Fruit fly (Drosophila melanogaster) whole organism, prepupa: ENCODE results near the gene CG13318.

Source experiments
- CG10631 ChIP-seq: fragments of 200-800 bp; sonication (Bioruptor generic); optimal IDR thresholded peaks from 2 replicates; lab custom pipeline; 2016; ENCODE audit warnings: missing biosample characterization, missing genetic modification characterization
- CG10669 ChIP-seq: fragments of 200-800 bp; sonication (Bioruptor generic); optimal IDR thresholded peaks from 3 replicates; lab custom pipeline; 2018; ENCODE audit warnings: missing biosample characterization, mild to moderate bottlenecking, missing genetic modification characterization, moderate library complexity
- CG11294 ChIP-seq: fragments of 200-800 bp; sonication (Bioruptor generic); IDR thresholded peaks from 2 replicates; pipeline ENCODE4 v1.3.6; 2022; ENCODE audit warnings: missing biosample characterization, missing genetic modification characterization
- CG11762 ChIP-seq: fragments of 200-800 bp; sonication (Bioruptor generic); optimal IDR thresholded peaks from 3 replicates; lab custom pipeline; 2016; ENCODE audit warnings: missing biosample characterization, missing genetic modification characterization; ENCODE audit not compliant: insufficient read depth
- CG11902 ChIP-seq: fragments of 200-800 bp; sonication (Bioruptor generic); optimal IDR thresholded peaks from 3 replicates; lab custom pipeline; 2016; ENCODE audit warnings: missing biosample characterization, missing genetic modification characterization
- CG15336 ChIP-seq: fragments of 200-800 bp; sonication (Bioruptor generic); IDR thresholded peaks from 2 replicates; pipeline ENCODE4 v1.3.6; 2022; ENCODE audit warnings: missing biosample characterization, missing genetic modification characterization
- CG3032 ChIP-seq: fragments of 200-800 bp; optimal IDR thresholded peaks from 2 replicates; lab custom pipeline; 2019; ENCODE audit warnings: missing biosample characterization, mild to moderate bottlenecking, missing genetic modification characterization, moderate library complexity
- CG31627 ChIP-seq: fragments of 200-800 bp; sonication (Bioruptor generic); optimal IDR thresholded peaks from 3 replicates; lab custom pipeline; 2016; ENCODE audit warnings: missing biosample characterization, missing genetic modification characterization
- CG32006 ChIP-seq: fragments of 200-800 bp; sonication (Bioruptor generic); optimal IDR thresholded peaks from 3 replicates; lab custom pipeline; 2017; ENCODE audit warnings: missing biosample characterization, mild to moderate bottlenecking, missing genetic modification characterization
- CG34406 ChIP-seq: fragments of 200-800 bp; sonication (Bioruptor generic); optimal IDR thresholded peaks from 3 replicates; lab custom pipeline; 2016; ENCODE audit warnings: missing biosample characterization, missing genetic modification characterization
- CG4318 ChIP-seq: fragments of 200-800 bp; sonication (Bioruptor generic); optimal IDR thresholded peaks from 3 replicates; lab custom pipeline; 2017; ENCODE audit warnings: missing biosample characterization, mild to moderate bottlenecking, missing genetic modification characterization
- CG6163 ChIP-seq: fragments of 200-800 bp; sonication (Bioruptor generic); IDR thresholded peaks from 3 replicates; pipeline ENCODE4 v1.3.6; 2022; ENCODE audit warnings: missing biosample characterization, missing genetic modification characterization
- CG6276 ChIP-seq: fragments of 200-800 bp; sonication (Bioruptor generic); optimal IDR thresholded peaks from 2 replicates; lab custom pipeline; 2017; ENCODE audit warnings: missing biosample characterization, mild to moderate bottlenecking, missing genetic modification characterization
- CG7368 ChIP-seq: fragments of 200-800 bp; sonication (Bioruptor generic); optimal IDR thresholded peaks from 3 replicates; lab custom pipeline; 2016; ENCODE audit warnings: missing biosample characterization, missing genetic modification characterization
- CG8119 ChIP-seq: fragments of 200-800 bp; sonication (Bioruptor generic); IDR thresholded peaks from 3 replicates; pipeline ENCODE4 v1.3.6; 2022; ENCODE audit warnings: missing biosample characterization, missing genetic modification characterization
- CG8319 ChIP-seq: fragments of 200-800 bp; sonication (Bioruptor generic); optimal IDR thresholded peaks from 3 replicates; lab custom pipeline; 2016; ENCODE audit warnings: missing biosample characterization, missing genetic modification characterization
- CG8632 ChIP-seq: fragments of 200-800 bp; sonication (Bioruptor generic); optimal IDR thresholded peaks from 3 replicates; lab custom pipeline; 2016; ENCODE audit warnings: missing biosample characterization, missing genetic modification characterization
- CG9139 ChIP-seq: fragments of 200-800 bp; sonication (Bioruptor generic); optimal IDR thresholded peaks from 3 replicates; lab custom pipeline; 2017; ENCODE audit warnings: missing biosample characterization, mild to moderate bottlenecking, missing genetic modification characterization
- Eip78C ChIP-seq: fragments of 200-800 bp; sonication (Bioruptor generic); peaks from one replicate; lab custom pipeline; 2016; ENCODE audit warnings: missing biosample characterization, missing genetic modification characterization
- Eip93F ChIP-seq: fragments of 200-800 bp; sonication (Bioruptor generic); optimal IDR thresholded peaks from 2 replicates; lab custom pipeline; 2016; ENCODE audit warnings: missing biosample characterization, mild to moderate bottlenecking, missing genetic modification characterization
- Ets21C ChIP-seq: fragments of 200-800 bp; sonication (Bioruptor generic); optimal IDR thresholded peaks from 3 replicates; lab custom pipeline; 2016; ENCODE audit warnings: missing biosample characterization, missing genetic modification characterization
- Ets96B ChIP-seq: fragments of 200-800 bp; optimal IDR thresholded peaks from 2 replicates; lab custom pipeline; 2019; ENCODE audit warnings: missing biosample characterization, mild to moderate bottlenecking, missing genetic modification characterization, moderate library complexity
- Gug ChIP-seq: fragments of 200-800 bp; sonication (Bioruptor generic); IDR thresholded peaks from 2 replicates; pipeline ENCODE4 v1.3.6; 2022; ENCODE audit warnings: missing biosample characterization, missing genetic modification characterization
- Hr39 ChIP-seq: fragments of 200-800 bp; sonication (Bioruptor generic); optimal IDR thresholded peaks from 2 replicates; lab custom pipeline; 2016; ENCODE audit warnings: missing biosample characterization, missing genetic modification characterization
- Hr4 ChIP-seq: fragments of 200-800 bp; sonication (Bioruptor generic); optimal IDR thresholded peaks from 3 replicates; lab custom pipeline; 2016; ENCODE audit warnings: missing biosample characterization, missing genetic modification characterization
- Lpt ChIP-seq: fragments of 200-800 bp; sonication (Bioruptor generic); optimal IDR thresholded peaks from 3 replicates; lab custom pipeline; 2016; ENCODE audit warnings: missing biosample characterization, missing genetic modification characterization
- Met ChIP-seq: fragments of 200-800 bp; sonication (Bioruptor generic); optimal IDR thresholded peaks from 3 replicates; lab custom pipeline; 2016; ENCODE audit warnings: missing biosample characterization, missing genetic modification characterization
- OdsH ChIP-seq: fragments of 200-800 bp; sonication (Bioruptor generic); optimal IDR thresholded peaks from 3 replicates; lab custom pipeline; 2016; ENCODE audit warnings: missing biosample characterization, missing genetic modification characterization
- Smox ChIP-seq: fragments of 200-800 bp; sonication (Bioruptor generic); optimal IDR thresholded peaks from 3 replicates; lab custom pipeline; 2016; ENCODE audit warnings: missing biosample characterization, missing genetic modification characterization
- Sox102F ChIP-seq: fragments of 200-800 bp; sonication (Bioruptor generic); optimal IDR thresholded peaks from 2 replicates; lab custom pipeline; 2016; ENCODE audit warnings: missing biosample characterization, mild to moderate bottlenecking, missing genetic modification characterization
- Sox14 ChIP-seq: fragments of 200-800 bp; sonication (Bioruptor generic); optimal IDR thresholded peaks from 3 replicates; lab custom pipeline; 2016; ENCODE audit warnings: missing biosample characterization, missing genetic modification characterization
- Sox15 ChIP-seq: fragments of 200-800 bp; sonication (Bioruptor generic); optimal IDR thresholded peaks from 3 replicates; lab custom pipeline; 2016; ENCODE audit warnings: missing biosample characterization, missing genetic modification characterization
- acj6 ChIP-seq: fragments of 200-800 bp; sonication (Bioruptor generic); optimal IDR thresholded peaks from 3 replicates; lab custom pipeline; 2016; ENCODE audit warnings: missing biosample characterization, missing genetic modification characterization
- cyc ChIP-seq: fragments of 200-800 bp; sonication (Bioruptor generic); optimal IDR thresholded peaks from 3 replicates; lab custom pipeline; 2016; ENCODE audit warnings: missing biosample characterization, missing genetic modification characterization
- dac ChIP-seq: fragments of 200-800 bp; sonication (Bioruptor generic); optimal IDR thresholded peaks from 2 replicates; lab custom pipeline; 2017; ENCODE audit warnings: missing biosample characterization, mild to moderate bottlenecking, missing genetic modification characterization
- dsx ChIP-seq: fragments of 200-800 bp; optimal IDR thresholded peaks from 3 replicates; lab custom pipeline; 2019; ENCODE audit warnings: missing biosample characterization, mild to moderate bottlenecking, missing genetic modification characterization, moderate library complexity; ENCODE audit not compliant: poor library complexity, severe bottlenecking
- eg ChIP-seq: fragments of 200-800 bp; sonication (Bioruptor generic); IDR thresholded peaks from 3 replicates; pipeline ENCODE4 v1.3.6; 2022; ENCODE audit warnings: missing biosample characterization, missing genetic modification characterization
- esn ChIP-seq: fragments of 200-800 bp; sonication (Bioruptor generic); optimal IDR thresholded peaks from 2 replicates; lab custom pipeline; 2016; ENCODE audit warnings: missing biosample characterization, mild to moderate bottlenecking, missing genetic modification characterization, moderate library complexity
- fd59A ChIP-seq: fragments of 200-800 bp; sonication (Bioruptor generic); optimal IDR thresholded peaks from 2 replicates; lab custom pipeline; 2017; ENCODE audit warnings: missing biosample characterization, mild to moderate bottlenecking, missing genetic modification characterization, missing genetic modification reagents
- fd85E ChIP-seq: fragments of 200-800 bp; sonication (Bioruptor generic); optimal IDR thresholded peaks from 3 replicates; lab custom pipeline; 2016; ENCODE audit warnings: missing biosample characterization, missing genetic modification characterization
- fkh ChIP-seq: fragments of 200-800 bp; sonication (Bioruptor generic); optimal IDR thresholded peaks from 3 replicates; lab custom pipeline; 2017; ENCODE audit warnings: missing biosample characterization, mild to moderate bottlenecking, missing genetic modification characterization, moderate library complexity
- net ChIP-seq: fragments of 200-800 bp; sonication (Bioruptor generic); optimal IDR thresholded peaks from 3 replicates; lab custom pipeline; 2016; ENCODE audit warnings: missing biosample characterization, missing genetic modification characterization
- pdm3 ChIP-seq: fragments of 200-800 bp; sonication (Bioruptor generic); optimal IDR thresholded peaks from 3 replicates; lab custom pipeline; 2016; ENCODE audit warnings: missing biosample characterization, missing genetic modification characterization
- salr ChIP-seq, 2 experiments: fragments of 200-800 bp; sonication (Bioruptor generic); optimal IDR thresholded peaks; 3 replicates each; lab custom pipeline; 2016 to 2018; ENCODE audit warnings: missing biosample characterization in 2 of 2, missing genetic modification characterization in 2 of 2, mild to moderate bottlenecking in 1 of 2
- spab ChIP-seq: fragments of 200-800 bp; sonication (Bioruptor generic); optimal IDR thresholded peaks from 2 replicates; lab custom pipeline; 2017; ENCODE audit warnings: missing biosample characterization, mild to moderate bottlenecking, missing genetic modification characterization, missing genetic modification reagents
- ss ChIP-seq, 2 experiments: fragments of 200-800 bp; sonication (Bioruptor generic); optimal IDR thresholded peaks; 2 replicates in 1 of 2; 3 replicates in 1 of 2; lab custom pipeline; 2017 to 2018; ENCODE audit warnings: mild to moderate bottlenecking in 2 of 2, missing biosample characterization in 2 of 2, missing genetic modification characterization in 2 of 2, moderate library complexity in 1 of 2
- svp ChIP-seq: fragments of 200-800 bp; sonication (Bioruptor generic); peaks from one replicate; lab custom pipeline; 2016; ENCODE audit warnings: missing biosample characterization, missing genetic modification characterization
- topi ChIP-seq: fragments of 200-800 bp; sonication (Bioruptor generic); optimal IDR thresholded peaks from 3 replicates; lab custom pipeline; 2016; ENCODE audit warnings: missing biosample characterization, missing genetic modification characterization
- vri ChIP-seq: fragments of 200-800 bp; sonication (Bioruptor generic); optimal IDR thresholded peaks from 3 replicates; lab custom pipeline; 2016; ENCODE audit warnings: missing biosample characterization, mild to moderate bottlenecking, missing genetic modification characterization

The CG13318 gene

DNA sequence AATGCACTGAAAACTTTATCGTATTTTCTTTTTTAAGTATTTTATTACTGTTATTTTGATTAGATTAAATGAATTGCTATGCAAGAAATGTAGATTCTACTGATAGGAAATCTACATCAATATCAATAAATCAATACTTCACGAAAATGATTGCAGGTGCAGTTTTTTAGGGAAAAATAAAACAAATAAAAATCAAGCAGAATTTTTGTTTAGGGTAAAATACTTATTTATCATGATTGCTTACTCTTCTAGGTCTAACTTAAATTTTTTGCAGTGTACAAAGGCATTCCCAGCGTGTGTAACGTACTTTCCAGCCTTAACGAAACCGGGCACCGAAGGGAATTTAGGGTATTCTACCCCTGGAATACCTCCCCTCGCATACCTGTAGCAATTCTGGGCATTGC lies 36.0 kb upstream of the CG13318 start (continued):
- TF ChIP-seq esn (GFP tag; lab: Kevin White, UChicago) (peak; percentile 80), Met (GFP tag; lab: Kevin White, UChicago) (peak; percentile 77), acj6 (GFP tag; lab: Kevin White, UChicago) (peak; percentile 59), svp (GFP tag; lab: Kevin White, UChicago) (peak; percentile 86), vri (GFP tag; lab: Kevin White, UChicago) (peak; percentile 43), Lpt (GFP tag; lab: Kevin White, UChicago) (no peak), Eip93F (no peak), Hr39 (GFP tag; lab: Kevin White, UChicago) (peak; percentile 54), CG32006 (GFP tag; lab: Kevin White, UChicago) (peak; percentile 38), topi (GFP tag; lab: Kevin White, UChicago) (peak; percentile 67), fkh (GFP tag; lab: Kevin White, UChicago) (peak; percentile 18), ss (GFP tag; optimal IDR thresholded peaks at IDR 0.05; lab: Kevin White, UChicago) (peak; percentile 13 to 65), Ets96B (tag; lab: Kevin White, UChicago) (peak; percentile 65), dac (no peak), CG15336 (GFP tag; lab: Robert Waterston, UW) (peak; percentile 31; the same call in 1 of the 2 replicates), fd59A (GFP tag; lab: Kevin White, UChicago) (peak; percentile 50), Smox (GFP tag; lab: Kevin White, UChicago) (peak; percentile 63), CG10631 (GFP tag; lab: Kevin White, UChicago) (peak; percentile 56), Sox102F (GFP tag; lab: Kevin White, UChicago) (peak; percentile 50), fd85E (GFP tag; lab: Kevin White, UChicago) (no peak), pdm3 (GFP tag; lab: Kevin White, UChicago) (peak; percentile 59), CG10669 (GFP tag; lab: Kevin White, UChicago) (peak; percentile 67), CG3032 (tag; lab: Kevin White, UChicago) (peak; percentile 66), Hr4 (GFP tag; lab: Kevin White, UChicago) (peak; percentile 14), CG34406 (GFP tag; lab: Kevin White, UChicago) (peak; percentile 57), CG11294 (GFP tag; lab: Robert Waterston, UW) (no peak), OdsH (peak; percentile 64), Gug (GFP tag; lab: Robert Waterston, UW) (no peak), CG6276 (GFP tag; lab: Kevin White, UChicago) (no peak), CG8319 (GFP tag; lab: Kevin White, UChicago) (peak; percentile 6)

DNA sequence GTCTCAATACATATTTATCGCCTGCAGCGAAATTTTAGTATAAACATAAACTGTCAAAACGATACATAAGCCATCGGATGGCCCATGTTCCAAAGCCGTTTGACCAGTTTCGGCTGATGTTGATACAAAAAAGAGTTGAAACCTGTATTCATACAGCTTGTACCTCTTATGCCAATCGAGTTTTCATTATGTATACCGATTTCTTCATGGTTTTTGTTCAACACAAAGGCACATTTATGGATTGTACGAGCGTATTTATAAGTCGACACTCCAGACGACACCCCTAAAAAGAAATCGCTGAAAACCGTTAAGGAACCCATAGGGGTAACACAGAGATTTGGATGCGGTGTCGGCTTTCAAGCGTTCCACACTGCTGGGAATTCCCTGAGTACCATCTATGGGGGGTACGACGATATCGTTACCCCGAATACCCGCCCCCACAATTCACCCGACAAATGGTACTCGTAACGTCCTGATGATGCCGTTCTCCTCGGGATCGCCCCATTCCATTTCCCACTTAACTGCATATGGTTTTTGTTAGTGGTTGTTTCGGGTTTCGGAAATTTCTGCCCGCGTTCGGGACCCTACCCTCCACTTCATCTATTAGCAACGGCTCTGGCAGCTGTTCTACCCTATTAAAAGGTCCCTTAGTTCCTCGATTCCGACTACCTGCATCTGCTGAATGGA lies 35.5 kb upstream of the CG13318 start:
- TF ChIP-seq Sox15 (GFP tag; lab: Kevin White, UChicago): no peak
- no peak for TF ChIP-seq spab (GFP tag; lab: Kevin White, UChicago)
- no peak for TF ChIP-seq CG11762 (GFP tag; lab: Kevin White, UChicago)
- TF ChIP-seq CG10631 (GFP tag; lab: Kevin White, UChicago): no peak
- peak; percentile 12; the same call in 1 of the 3 replicates for TF ChIP-seq CG6163 (GFP tag; lab: Robert Waterston, UW)
- no peak for TF ChIP-seq Ets21C (GFP tag; lab: Kevin White, UChicago)
- peak; percentile 77 for TF ChIP-seq Eip78C (GFP tag; lab: Kevin White, UChicago)
- no peak for TF ChIP-seq CG9139 (GFP tag; lab: Kevin White, UChicago)
- TF ChIP-seq CG8632: no peak
- no peak for TF ChIP-seq CG15336 (GFP tag; lab: Robert Waterston, UW)
- TF ChIP-seq CG32006 (GFP tag; lab: Kevin White, UChicago): no peak
- no peak for TF ChIP-seq CG8119 (GFP tag; lab: Robert Waterston, UW)
- TF ChIP-seq CG3032 (tag; lab: Kevin White, UChicago): no peak
- no peak for TF ChIP-seq Met (GFP tag; lab: Kevin White, UChicago)
- TF ChIP-seq net: no peak
- TF ChIP-seq CG10669 (GFP tag; lab: Kevin White, UChicago): no peak
- TF ChIP-seq dsx (GFP tag; lab: Kevin White, UChicago): peak; percentile 30
- TF ChIP-seq CG31627 (GFP tag; lab: Kevin White, UChicago): no peak
- no peak for TF ChIP-seq eg (GFP tag; lab: Robert Waterston, UW)
- no peak for TF ChIP-seq CG7368 (GFP tag; lab: Kevin White, UChicago)
- TF ChIP-seq CG11902 (GFP tag; lab: Kevin White, UChicago): no peak
- no peak for TF ChIP-seq salr (GFP tag; optimal IDR thresholded peaks at IDR 0.05; lab: Kevin White, UChicago)
- TF ChIP-seq Sox14 (GFP tag; lab: Kevin White, UChicago): no peak
- TF ChIP-seq Ets96B (tag; lab: Kevin White, UChicago): no peak
- no peak for TF ChIP-seq acj6 (GFP tag; lab: Kevin White, UChicago)
- TF ChIP-seq cyc: no peak
- TF ChIP-seq CG4318 (GFP tag; lab: Kevin White, UChicago): no peak
